Worm (Caenorhabditis elegans): ENCODE data around the gene dpff-1.

dpff-1 gene

ce11 chrIII:5868401-5868800 is 37.7 kb downstream of the dpff-1 start, which contains the start of gene eng-1:
eng-1 (minus strand) TSS chrIII:5868501.
- TF ChIP-seq ztf-11 (tag; optimal IDR thresholded peaks at IDR 0.05), result no peak
- no peak for TF ChIP-seq M03D4.4 (tag; optimal IDR thresholded peaks at IDR 0.05)
- no peak for TF ChIP-seq unc-39 (tag; optimal IDR thresholded peaks at IDR 0.05)
- TF ChIP-seq blmp-1 (tag; optimal IDR thresholded peaks at IDR 0.05), result no peak
- TF ChIP-seq hlh-1 (tag; optimal IDR thresholded peaks at IDR 0.05), result no peak
- no peak for TF ChIP-seq lsy-2 (tag; optimal IDR thresholded peaks at IDR 0.05)
- TF ChIP-seq lin-32 (GFP tag; optimal IDR thresholded peaks at IDR 0.05), result no peak
- no peak for TF ChIP-seq unc-62 (GFP tag; optimal IDR thresholded peaks at IDR 0.05)
- no peak for TF ChIP-seq sptf-1 (tag; optimal IDR thresholded peaks at IDR 0.05)
- TF ChIP-seq snpc-4 (tag; optimal IDR thresholded peaks at IDR 0.05), result no peak
- TF ChIP-seq elt-1 (tag; optimal IDR thresholded peaks at IDR 0.05; ENCODE audit: borderline replicate concordance, insufficient read depth), result no peak
- TF ChIP-seq mls-2 (tag; optimal IDR thresholded peaks at IDR 0.05), result no peak
- TF ChIP-seq nhr-237 (tag; optimal IDR thresholded peaks at IDR 0.05), result no peak
- no peak for TF ChIP-seq tbx-8 (GFP tag; optimal IDR thresholded peaks at IDR 0.05)
- TF ChIP-seq nhr-2 (tag; optimal IDR thresholded peaks at IDR 0.05), result no peak
- no peak for TF ChIP-seq unc-120 (tag; optimal IDR thresholded peaks at IDR 0.05; ENCODE audit: poor library complexity, severe bottlenecking)
- TF ChIP-seq ceh-83 (GFP tag; optimal IDR thresholded peaks at IDR 0.05), result no peak
- no peak for TF ChIP-seq nhr-12 (tag; optimal IDR thresholded peaks at IDR 0.05)
- TF ChIP-seq pha-4 (tag; optimal IDR thresholded peaks at IDR 0.05), result no peak
- no peak for TF ChIP-seq ceh-43 (GFP tag; optimal IDR thresholded peaks at IDR 0.05)

DNA sequence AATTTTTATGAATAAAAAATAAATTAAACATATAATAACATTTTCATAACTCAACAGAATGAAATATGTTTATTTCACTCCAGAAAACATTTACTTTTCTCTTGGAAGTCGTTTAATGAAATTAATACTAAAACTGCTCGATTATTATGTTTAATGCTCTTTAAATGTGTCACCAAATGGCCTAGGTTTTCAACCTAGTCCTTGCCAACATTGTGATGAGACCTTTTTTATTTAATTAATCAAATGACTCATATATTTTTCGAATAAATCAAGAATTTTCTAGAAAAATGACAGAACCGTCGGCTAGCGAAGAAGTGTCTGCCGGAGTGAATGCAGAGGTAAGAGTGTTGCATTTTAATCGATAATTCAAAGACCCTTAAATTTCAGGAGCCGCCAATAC is 41.9 kb downstream of the dpff-1 start, which contains the start of gene rabn-5:
TSS of gene rabn-5 (plus strand) at position 284 of the 400 bp plus-strand sequence.
- TF ChIP-seq mep-1 (tag; optimal IDR thresholded peaks at IDR 0.05), result no peak
- TF ChIP-seq ces-1 (GFP tag; optimal IDR thresholded peaks at IDR 0.05), result peak; percentile 80

ce11 chrIII:5863774-5864173 is 42.4 kb downstream of the dpff-1 start, which contains the start of gene dnpp-1:
dnpp-1 (minus strand) TSS chrIII:5863803.
- TF ChIP-seq cnd-1 (tag; optimal IDR thresholded peaks at IDR 0.05) (no peak), zip-8 (tag; optimal IDR thresholded peaks at IDR 0.05) (no peak), mls-2 (tag; optimal IDR thresholded peaks at IDR 0.05) (no peak), ceh-43 (GFP tag; optimal IDR thresholded peaks at IDR 0.05) (no peak), lin-13 (tag; optimal IDR thresholded peaks at IDR 0.05) (no peak), hlh-1 (tag; optimal IDR thresholded peaks at IDR 0.05) (no peak), elt-1 (tag; optimal IDR thresholded peaks at IDR 0.05; ENCODE audit: borderline replicate concordance, insufficient read depth) (no peak), nhr-76 (tag; optimal IDR thresholded peaks at IDR 0.05) (no peak), unc-39 (tag; optimal IDR thresholded peaks at IDR 0.05) (no peak), unc-120 (tag; optimal IDR thresholded peaks at IDR 0.05; ENCODE audit: poor library complexity, severe bottlenecking) (no peak), lsy-2 (tag; optimal IDR thresholded peaks at IDR 0.05) (no peak)

DNA sequence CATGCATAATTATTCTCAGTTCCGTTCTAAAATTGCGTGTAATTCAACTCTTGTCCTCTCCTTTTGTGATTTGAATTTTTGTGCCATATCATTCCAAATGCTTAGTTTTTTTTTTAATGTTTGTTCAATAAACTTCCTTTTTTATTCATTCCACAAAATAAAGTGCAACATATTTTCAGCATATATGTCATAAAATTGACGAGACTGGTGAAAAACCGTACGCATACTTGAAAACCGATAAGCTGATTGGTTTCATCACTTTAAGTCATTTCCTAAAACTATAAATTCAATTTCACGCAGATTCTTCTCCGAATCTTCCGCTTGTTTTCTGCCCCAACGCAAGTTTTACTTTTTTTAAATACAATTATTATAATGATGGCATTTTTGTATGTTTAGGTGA is 47.1 kb downstream of the dpff-1 start, which contains the start of gene dpf-4:
TSS of gene dpf-4 (plus strand) at position 301 of the 400 bp plus-strand sequence.
- TF ChIP-seq zip-8 (tag; optimal IDR thresholded peaks at IDR 0.05) (no peak), elt-1 (tag; optimal IDR thresholded peaks at IDR 0.05; ENCODE audit: borderline replicate concordance, insufficient read depth) (no peak), nhr-76 (tag; optimal IDR thresholded peaks at IDR 0.05) (no peak), bed-3 (GFP tag; optimal IDR thresholded peaks at IDR 0.05) (no peak), ceh-39 (tag; optimal IDR thresholded peaks at IDR 0.05) (no peak)

DNA sequence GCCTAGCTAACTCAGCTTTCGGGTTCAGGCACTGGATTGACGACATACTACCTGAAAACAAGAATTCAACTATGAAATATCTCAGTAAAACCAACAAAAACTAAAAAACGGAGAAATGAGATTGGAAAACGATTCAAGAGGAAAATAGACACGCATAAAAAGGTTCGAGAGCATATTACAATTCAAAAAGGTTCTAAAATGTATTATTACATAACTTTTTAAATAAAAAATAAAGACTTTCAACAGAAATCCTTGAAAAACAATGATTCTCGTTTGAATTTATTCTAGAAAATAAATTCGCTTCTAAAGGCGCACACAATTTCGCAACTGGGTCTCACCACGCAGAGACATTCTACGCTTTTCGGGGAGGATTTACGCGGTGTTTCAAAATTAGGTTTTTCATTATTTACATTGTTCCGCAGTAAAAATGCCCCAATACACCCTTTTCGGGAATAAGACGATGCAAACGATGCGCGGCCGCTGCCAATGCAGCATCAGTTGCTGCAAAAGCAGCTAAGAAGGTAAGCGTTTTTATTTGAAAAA is 50.4 kb downstream of the dpff-1 start, which contains the start of the genes cct-6 and alh-9:
TSS of gene cct-6 (minus strand) at position 51 of the 543 bp plus-strand sequence.
TSS of gene alh-9 (plus strand) at position 382 of the 543 bp plus-strand sequence.
- TF ChIP-seq nhr-76 (tag; optimal IDR thresholded peaks at IDR 0.05) (no peak), ceh-39 (tag; optimal IDR thresholded peaks at IDR 0.05) (peak; percentile 44), lin-13 (tag; optimal IDR thresholded peaks at IDR 0.05) (peak; percentile 60), drap-1 (GFP tag; optimal IDR thresholded peaks at IDR 0.05) (no peak), mep-1 (tag; optimal IDR thresholded peaks at IDR 0.05) (peak; percentile 89), lsy-2 (tag; optimal IDR thresholded peaks at IDR 0.05) (peak; percentile 83), ham-2 (GFP tag; optimal IDR thresholded peaks at IDR 0.05) (no peak), hlh-1 (tag; optimal IDR thresholded peaks at IDR 0.05) (peak; percentile 49), elt-3 (tag; optimal IDR thresholded peaks at IDR 0.05) (no peak), unc-120 (tag; optimal IDR thresholded peaks at IDR 0.05; ENCODE audit: poor library complexity, severe bottlenecking) (peak; percentile 80), pha-4 (tag; optimal IDR thresholded peaks at IDR 0.05) (peak; percentile 87), ces-1 (GFP tag; optimal IDR thresholded peaks at IDR 0.05) (peak; percentile 84), cnd-1 (tag; optimal IDR thresholded peaks at IDR 0.05) (no peak), unc-39 (tag; optimal IDR thresholded peaks at IDR 0.05) (no peak), blmp-1 (tag; optimal IDR thresholded peaks at IDR 0.05) (no peak), tbx-8 (GFP tag; optimal IDR thresholded peaks at IDR 0.05) (no peak), snpc-4 (tag; optimal IDR thresholded peaks at IDR 0.05) (no peak), M03D4.4 (tag; optimal IDR thresholded peaks at IDR 0.05) (no peak), nhr-237 (tag; optimal IDR thresholded peaks at IDR 0.05) (peak; percentile 75), mab-5 (tag; optimal IDR thresholded peaks at IDR 0.05) (no peak), ceh-83 (GFP tag; optimal IDR thresholded peaks at IDR 0.05) (no peak)

Measured in whole organism, mixed stage, embryonic.